Worm (Caenorhabditis elegans) whole organism, early embryonic: ENCODE data around the gene F52D10.2.

ENCODE experiments used
- B0310.2 ChIP-seq: sonication (generic microtip); optimal IDR thresholded peaks from 2 replicates; lab custom pipeline; 2016; ENCODE audit warnings: mild to moderate bottlenecking, missing genetic modification characterization, missing compliant biosample characterization
- hmg-4 ChIP-seq: fragments of 200-800 bp; sonication (Bioruptor generic); optimal IDR thresholded peaks from 2 replicates; lab custom pipeline; 2018; ENCODE audit warnings: mild to moderate bottlenecking, missing genetic modification characterization, missing compliant biosample characterization

- no peak for TF ChIP-seq B0310.2 (tag; lab: Kevin White, UChicago)
- TF ChIP-seq hmg-4 (GFP tag; lab: Kevin White, UChicago): no peak
Measured at ce11 chrX:11630499-11630898, 39.0 kb upstream of the F52D10.2 start.
